Worm (Caenorhabditis elegans) whole organism, mixed stage, embryonic: ENCODE results near the gene gly-7.

Experiments
- ceh-83 ChIP-seq: fragments of 200-800 bp; sonication (Bioruptor generic); optimal IDR thresholded peaks from 2 replicates; lab custom pipeline; 2018; ENCODE audit warnings: mild to moderate bottlenecking, missing genetic modification characterization, missing compliant biosample characterization
- cnd-1 ChIP-seq: fragments of 200-800 bp; sonication (Bioruptor generic); optimal IDR thresholded peaks from 2 replicates; lab custom pipeline; 2018; ENCODE audit warnings: mild to moderate bottlenecking, missing genetic modification characterization, missing compliant biosample characterization
- drap-1 ChIP-seq: fragments of 200-800 bp; sonication (Bioruptor generic); optimal IDR thresholded peaks from 3 replicates; lab custom pipeline; 2018; ENCODE audit warnings: mild to moderate bottlenecking, missing genetic modification characterization, missing compliant biosample characterization
- elt-3 ChIP-seq: fragments of 150-350 bp; optimal IDR thresholded peaks from 2 replicates; lab custom pipeline; 2014; ENCODE audit warnings: missing biosample characterization, missing genetic modification characterization
- lin-13 ChIP-seq: fragments of 150-350 bp; optimal IDR thresholded peaks from 2 replicates; lab custom pipeline; 2014; ENCODE audit warnings: missing biosample characterization, missing genetic modification characterization
- lsy-2 ChIP-seq: fragments of 150-350 bp; optimal IDR thresholded peaks from 2 replicates; lab custom pipeline; 2014; ENCODE audit warnings: missing biosample characterization, missing genetic modification characterization
- mab-5 ChIP-seq: fragments of 150-350 bp; optimal IDR thresholded peaks from 2 replicates; lab custom pipeline; 2014; ENCODE audit warnings: missing biosample characterization, missing genetic modification characterization
- mep-1 ChIP-seq: fragments of 150-350 bp; optimal IDR thresholded peaks from 2 replicates; lab custom pipeline; 2017; ENCODE audit warnings: missing biosample characterization, missing genetic modification reagents, missing genetic modification characterization, inconsistent platforms
- nhr-12 ChIP-seq: fragments of 150-350 bp; optimal IDR thresholded peaks from 2 replicates; lab custom pipeline; 2014; ENCODE audit warnings: missing biosample characterization, missing genetic modification characterization
- nhr-76 ChIP-seq: sonication (generic microtip); optimal IDR thresholded peaks from 2 replicates; lab custom pipeline; 2017; ENCODE audit warnings: missing biosample characterization, missing genetic modification characterization
- pha-4 ChIP-seq: fragments of 150-350 bp; optimal IDR thresholded peaks from 2 replicates; lab custom pipeline; 2018; ENCODE audit warnings: missing biosample characterization, missing genetic modification reagents, missing genetic modification characterization
- unc-39 ChIP-seq: fragments of 150-350 bp; optimal IDR thresholded peaks from 2 replicates; lab custom pipeline; 2014; ENCODE audit warnings: missing biosample characterization, missing genetic modification characterization
- unc-62 ChIP-seq: fragments of 150-350 bp; optimal IDR thresholded peaks from 2 replicates; lab custom pipeline; 2014; ENCODE audit warnings: missing biosample characterization, missing genetic modification reagents, missing genetic modification characterization
- ztf-11 ChIP-seq: fragments of 150-350 bp; optimal IDR thresholded peaks from 2 replicates; lab custom pipeline; 2014; ENCODE audit warnings: missing biosample characterization, missing genetic modification characterization

ce11 chrV:1804034-1804542 is 17.0 kb downstream of the gly-7 start:
- TF ChIP-seq lsy-2 (tag; lab: Kevin White, UChicago) (no peak), nhr-76 (tag; lab: Kevin White, UChicago) (no peak), unc-39 (tag; lab: Kevin White, UChicago) (no peak), unc-62 (GFP tag; lab: Kevin White, UChicago) (no peak), ztf-11 (tag; lab: Kevin White, UChicago) (no peak), mep-1 (no peak), cnd-1 (tag; lab: Kevin White, UChicago) (no peak), pha-4 (no peak), lin-13 (tag; lab: Kevin White, UChicago) (no peak), mab-5 (tag; lab: Kevin White, UChicago) (no peak), nhr-12 (tag; lab: Kevin White, UChicago) (no peak), elt-3 (tag; lab: Kevin White, UChicago) (no peak), ceh-83 (GFP tag; lab: Kevin White, UChicago) (no peak), drap-1 (GFP tag; lab: Kevin White, UChicago) (no peak)
